Worm (Caenorhabditis elegans) whole organism, early embryonic: ENCODE data around the gene dyn-1.

Source experiments
- ama-1 ChIP-seq: fragments of 150-350 bp; optimal IDR thresholded peaks from 2 replicates; lab custom pipeline; 2014
- ceh-36 ChIP-seq: sonication (generic microtip); optimal IDR thresholded peaks from 2 replicates; lab custom pipeline; 2016; ENCODE audit warnings: missing genetic modification characterization, inconsistent platforms, missing compliant biosample characterization
- ets-7 ChIP-seq: sonication (generic microtip); optimal IDR thresholded peaks from 2 replicates; lab custom pipeline; 2016; ENCODE audit warnings: missing genotype, missing genetic modification characterization, missing compliant biosample characterization
- scrt-1 ChIP-seq: fragments of 200-800 bp; sonication (Bioruptor generic); IDR thresholded peaks from 2 replicates; pipeline ENCODE4 v1.3.6; 2022; ENCODE audit warnings: missing genetic modification characterization, missing compliant biosample characterization

DNA sequence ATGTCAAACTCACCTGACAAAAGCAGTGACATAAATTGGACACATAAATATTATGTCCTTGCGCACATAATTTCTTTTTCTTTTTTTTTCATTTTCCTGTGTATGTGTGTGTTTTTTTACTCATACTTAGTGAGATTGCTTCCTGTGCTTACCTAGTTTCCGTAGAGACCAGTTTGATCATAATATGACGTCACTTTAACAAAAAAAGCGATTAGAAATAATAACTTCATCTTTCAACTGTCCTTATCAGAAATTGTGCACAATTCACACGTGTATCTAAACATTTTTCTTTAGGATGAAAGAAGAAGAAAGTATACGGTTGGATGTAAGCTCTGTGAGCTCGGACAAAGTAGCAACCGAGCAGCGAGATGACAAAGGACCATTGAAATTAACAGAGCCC is 53.4 kb downstream of the dyn-1 start:
- TF ChIP-seq ets-7: no peak
- no peak for TF ChIP-seq ceh-36 (tag; lab: Kevin White, UChicago)
- no peak for TF ChIP-seq scrt-1 (GFP tag; lab: Robert Waterston, UW)
- TF ChIP-seq ama-1 (lab: Kevin White, UChicago): no peak
